Worm (Caenorhabditis elegans) whole organism, L1 larva: Measurements from ENCODE around the gene K01D12.8.

Experiments
- C04F5.9 ChIP-seq: sonication (generic microtip); optimal IDR thresholded peaks from 2 replicates; lab custom pipeline; 2016; ENCODE audit warnings: missing genetic modification characterization, missing compliant biosample characterization
- F16B12.6 ChIP-seq: fragments of 150-350 bp; optimal IDR thresholded peaks from 2 replicates; lab custom pipeline; 2014; ENCODE audit warnings: missing biosample characterization, missing genetic modification characterization
- Y116A8C.19 ChIP-seq: sonication (generic microtip); optimal IDR thresholded peaks from 2 replicates; lab custom pipeline; 2016; ENCODE audit warnings: missing compliant biosample characterization, missing genetic modification characterization, borderline replicate concordance
- alr-1 ChIP-seq: fragments of 200-800 bp; sonication (Bioruptor generic); optimal IDR thresholded peaks from 2 replicates; lab custom pipeline; 2018; ENCODE audit warnings: borderline replicate concordance, mild to moderate bottlenecking, missing genetic modification characterization, missing compliant biosample characterization
- aly-2 ChIP-seq: fragments of 150-350 bp; optimal IDR thresholded peaks from 2 replicates; lab custom pipeline; 2014; ENCODE audit warnings: missing biosample characterization, missing genetic modification characterization
- ama-1 ChIP-seq: fragments of 150-350 bp; optimal IDR thresholded peaks from 2 replicates; lab custom pipeline; 2014
- blmp-1 ChIP-seq: fragments of 150-350 bp; optimal IDR thresholded peaks from 2 replicates; lab custom pipeline; 2014; ENCODE audit warnings: missing biosample characterization, missing genetic modification characterization
- ceh-63 ChIP-seq: fragments of 200-800 bp; sonication (Bioruptor generic); optimal IDR thresholded peaks from 2 replicates; lab custom pipeline; 2018; ENCODE audit warnings: mild to moderate bottlenecking, missing genetic modification characterization, missing compliant biosample characterization
- ceh-8 ChIP-seq: fragments of 200-800 bp; sonication (Bioruptor generic); optimal IDR thresholded peaks from 2 replicates; lab custom pipeline; 2018; ENCODE audit warnings: mild to moderate bottlenecking, missing genetic modification characterization, moderate library complexity, missing compliant biosample characterization
- ceh-88 ChIP-seq: fragments of 200-800 bp; sonication (Bioruptor generic); IDR thresholded peaks from 2 replicates; pipeline ENCODE4 v1.3.6; 2022; ENCODE audit warnings: missing genetic modification characterization, missing compliant biosample characterization
- ces-1 ChIP-seq: fragments of 150-350 bp; optimal IDR thresholded peaks from 2 replicates; lab custom pipeline; 2014; ENCODE audit warnings: missing biosample characterization, missing genetic modification reagents, missing genetic modification characterization
- dsc-1 ChIP-seq: sonication (generic microtip); optimal IDR thresholded peaks from 2 replicates; lab custom pipeline; 2016; ENCODE audit warnings: mild to moderate bottlenecking, missing genetic modification characterization, missing compliant biosample characterization
- efl-1 ChIP-seq, 4 experiments: fragments of 150-350 bp; optimal IDR thresholded peaks in 3 of 4; peaks in 1 of 4; 1 replicate in 1 of 4; 2 replicates in 3 of 4; lab custom pipeline; 2014; ENCODE audit warnings: missing biosample characterization in 2 of 4, missing genetic modification characterization in 2 of 4, missing genetic modification reagents in 2 of 4
- efl-3 ChIP-seq: fragments of 200-800 bp; sonication (Bioruptor generic); optimal IDR thresholded peaks from 2 replicates; lab custom pipeline; 2018; ENCODE audit warnings: mild to moderate bottlenecking, missing genetic modification characterization, missing compliant biosample characterization
- elt-2 ChIP-seq: sonication (generic microtip); optimal IDR thresholded peaks from 2 replicates; lab custom pipeline; 2016; ENCODE audit warnings: missing genetic modification characterization, mild to moderate bottlenecking, inconsistent platforms, missing compliant biosample characterization, missing genetic modification reagents
- ets-5 ChIP-seq: fragments of 200-800 bp; sonication (Bioruptor generic); IDR thresholded peaks from 2 replicates; pipeline ENCODE4 v1.3.6; 2022; ENCODE audit warnings: missing genetic modification characterization, missing compliant biosample characterization
- fkh-10 ChIP-seq: sonication (generic microtip); optimal IDR thresholded peaks from 2 replicates; lab custom pipeline; 2017; ENCODE audit warnings: missing biosample characterization, missing genetic modification reagents, missing genetic modification characterization
- fos-1 ChIP-seq: fragments of 150-350 bp; optimal IDR thresholded peaks from 2 replicates; lab custom pipeline; 2014; ENCODE audit warnings: missing biosample characterization, missing genetic modification characterization
- hlh-4 ChIP-seq: sonication (generic microtip); optimal IDR thresholded peaks from 2 replicates; lab custom pipeline; 2016; ENCODE audit warnings: mild to moderate bottlenecking, missing genetic modification characterization, missing compliant biosample characterization
- irx-1 ChIP-seq: sonication (generic microtip); optimal IDR thresholded peaks from 2 replicates; lab custom pipeline; 2016; ENCODE audit warnings: missing genetic modification characterization, missing compliant biosample characterization
- lin-14 ChIP-seq: fragments of 200-800 bp; sonication (Bioruptor generic); optimal IDR thresholded peaks from 2 replicates; lab custom pipeline; 2018; ENCODE audit warnings: mild to moderate bottlenecking, missing genetic modification characterization, moderate library complexity, missing compliant biosample characterization
- lin-15B ChIP-seq: fragments of 150-350 bp; sonication (generic microtip); optimal IDR thresholded peaks from 3 replicates; lab custom pipeline; 2014; ENCODE audit warnings: missing biosample characterization, missing genetic modification characterization
- lin-35 ChIP-seq, 2 experiments: fragments of 150-350 bp; optimal IDR thresholded peaks; 2 replicates each; lab custom pipeline; 2014; ENCODE audit warnings: missing biosample characterization in 2 of 2, missing genetic modification characterization in 2 of 2, missing genetic modification reagents in 2 of 2
- lin-39 ChIP-seq: fragments of 150-350 bp; optimal IDR thresholded peaks from 2 replicates; lab custom pipeline; 2014; ENCODE audit warnings: missing biosample characterization, missing genetic modification reagents, missing genetic modification characterization
- lir-3 ChIP-seq: sonication (generic microtip); optimal IDR thresholded peaks from 2 replicates; lab custom pipeline; 2016; ENCODE audit warnings: mild to moderate bottlenecking, missing genetic modification characterization, moderate library complexity, missing compliant biosample characterization; ENCODE audit not compliant: poor library complexity
- mab-9 ChIP-seq: fragments of 200-800 bp; sonication (Bioruptor generic); IDR thresholded peaks from 2 replicates; pipeline ENCODE4 v1.3.6; 2022; ENCODE audit warnings: missing genetic modification reagents, missing genetic modification characterization, missing compliant biosample characterization
- mdl-1 ChIP-seq, 2 experiments: fragments of 150-350 bp; optimal IDR thresholded peaks; 2 replicates each; lab custom pipeline; 2014 to 2017; ENCODE audit warnings: missing biosample characterization in 2 of 2, missing genetic modification characterization in 2 of 2, inconsistent platforms in 1 of 2
- mep-1 ChIP-seq: fragments of 150-350 bp; optimal IDR thresholded peaks from 2 replicates; lab custom pipeline; 2014; ENCODE audit warnings: missing biosample characterization, missing genetic modification characterization
- nhr-11 ChIP-seq: fragments of 150-350 bp; optimal IDR thresholded peaks from 2 replicates; lab custom pipeline; 2014; ENCODE audit warnings: missing biosample characterization, missing genetic modification characterization
- nhr-20 ChIP-seq: sonication (generic microtip); optimal IDR thresholded peaks from 2 replicates; lab custom pipeline; 2016; ENCODE audit warnings: mild to moderate bottlenecking, missing genetic modification characterization, missing compliant biosample characterization
- nhr-28 ChIP-seq: fragments of 150-350 bp; optimal IDR thresholded peaks from 2 replicates; lab custom pipeline; 2014; ENCODE audit warnings: missing biosample characterization, missing genetic modification characterization
- nhr-47 ChIP-seq: sonication (generic microtip); optimal IDR thresholded peaks from 2 replicates; lab custom pipeline; 2016; ENCODE audit warnings: mild to moderate bottlenecking, missing genetic modification characterization, moderate library complexity, missing compliant biosample characterization
- nhr-71 ChIP-seq: sonication (generic microtip); optimal IDR thresholded peaks from 2 replicates; lab custom pipeline; 2016; ENCODE audit warnings: mild to moderate bottlenecking, missing genetic modification characterization, moderate library complexity, missing compliant biosample characterization
- nhr-84 ChIP-seq: sonication (generic microtip); optimal IDR thresholded peaks from 2 replicates; lab custom pipeline; 2017; ENCODE audit warnings: missing biosample characterization, missing genetic modification characterization
- pag-3 ChIP-seq: sonication (generic microtip); optimal IDR thresholded peaks from 2 replicates; lab custom pipeline; 2017; ENCODE audit warnings: missing genetic modification characterization, mild to moderate bottlenecking, missing compliant biosample characterization, antibody characterized with exemption, borderline replicate concordance; ENCODE audit not compliant: insufficient read depth
- pax-3 ChIP-seq: fragments of 200-800 bp; sonication (Bioruptor generic); optimal IDR thresholded peaks from 2 replicates; lab custom pipeline; 2018; ENCODE audit warnings: mild to moderate bottlenecking, missing genetic modification characterization, moderate library complexity, missing compliant biosample characterization
- pqm-1 ChIP-seq: sonication (generic microtip); optimal IDR thresholded peaks from 3 replicates; lab custom pipeline; 2017; ENCODE audit warnings: missing biosample characterization, missing genetic modification characterization
- snu-23 ChIP-seq: sonication (generic microtip); optimal IDR thresholded peaks from 2 replicates; lab custom pipeline; 2016; ENCODE audit warnings: missing genetic modification characterization, missing compliant biosample characterization
- sptf-1 ChIP-seq: fragments of 150-350 bp; optimal IDR thresholded peaks from 2 replicates; lab custom pipeline; 2014; ENCODE audit warnings: missing biosample characterization, missing genetic modification characterization
- tbx-2 ChIP-seq: sonication (generic microtip); optimal IDR thresholded peaks from 2 replicates; lab custom pipeline; 2016; ENCODE audit warnings: missing genetic modification characterization, missing compliant biosample characterization
- unc-62 ChIP-seq: fragments of 150-350 bp; optimal IDR thresholded peaks from 2 replicates; lab custom pipeline; 2014; ENCODE audit warnings: missing biosample characterization, missing genetic modification reagents, missing genetic modification characterization
- unc-86 ChIP-seq: sonication (generic microtip); optimal IDR thresholded peaks from 2 replicates; lab custom pipeline; 2016; ENCODE audit warnings: missing genetic modification characterization, missing compliant biosample characterization
- vab-15 ChIP-seq: sonication (generic microtip); optimal IDR thresholded peaks from 2 replicates; lab custom pipeline; 2017; ENCODE audit warnings: missing genotype, mild to moderate bottlenecking, missing genetic modification characterization, missing compliant biosample characterization
- ztf-11 ChIP-seq, 2 experiments: sonication (generic microtip); optimal IDR thresholded peaks; 2 replicates each; lab custom pipeline; 2016 to 2017; ENCODE audit warnings: missing genetic modification characterization in 2 of 2, missing biosample characterization in 1 of 2, missing compliant biosample characterization in 1 of 2

The K01D12.8 gene

ce11 chrV:12413651-12414114 lies 11.2 kb downstream of the K01D12.8 start, which contains the start of gene cdr-6:
TSS of gene cdr-6 (minus strand) at chrV:12413701.
- peak in 1 of 2 experiments; percentile 6 for TF ChIP-seq lin-35 (GFP tag; optimal IDR thresholded peaks at IDR 0.05; lab: Kevin White, UChicago)
- no peak for TF ChIP-seq F16B12.6 (tag; lab: Kevin White, UChicago)
- TF ChIP-seq lin-39, result no peak
- peak; percentile 5 for TF ChIP-seq mep-1 (tag; lab: Kevin White, UChicago)
- TF ChIP-seq pax-3, result no peak
- peak; percentile 72 for TF ChIP-seq nhr-20 (tag; lab: Kevin White, UChicago)
- TF ChIP-seq ama-1, result no peak
- no peak for TF ChIP-seq ztf-11 (tag; optimal IDR thresholded peaks at IDR 0.05; lab: Kevin White, UChicago)
- TF ChIP-seq elt-2 (tag; lab: Kevin White, UChicago), result no peak
- no peak for TF ChIP-seq unc-86 (tag; lab: Kevin White, UChicago)
- TF ChIP-seq lin-14, result peak; percentile 42
- TF ChIP-seq nhr-71, result peak; percentile 36
- TF ChIP-seq efl-1 (optimal IDR thresholded peaks at IDR 0.05; lab: Kevin White, UChicago), result peak in 1 of 2 experiments; percentile 13
- no peak for TF ChIP-seq efl-1 (GFP tag; optimal IDR thresholded peaks at IDR 0.05 in 1 of 2; lab: Kevin White, UChicago)
- no peak for TF ChIP-seq mdl-1 (tag; optimal IDR thresholded peaks at IDR 0.05; lab: Kevin White, UChicago)
- no peak for TF ChIP-seq hlh-4
- no peak for TF ChIP-seq tbx-2
- TF ChIP-seq lin-15B (tag; lab: Kevin White, UChicago), result no peak
- peak; percentile 13 for TF ChIP-seq nhr-28 (tag; lab: Kevin White, UChicago)
- no peak for TF ChIP-seq lir-3 (tag; lab: Kevin White, UChicago)

ce11 chrV:12414362-12414761 lies 11.9 kb downstream of the K01D12.8 start:
- TF ChIP-seq C04F5.9 (tag; lab: Kevin White, UChicago) (no peak), ama-1 (no peak), elt-2 (tag; lab: Kevin White, UChicago) (peak; percentile 13), ceh-8 (GFP tag; lab: Kevin White, UChicago) (no peak)

ce11 chrV:12415656-12416055 lies 13.2 kb downstream of the K01D12.8 start, which contains the start of gene cdr-2:
TSS of gene cdr-2 (minus strand) at chrV:12415709.
- TF ChIP-seq nhr-20 (tag; lab: Kevin White, UChicago) (peak; percentile 14), alr-1 (tag; lab: Kevin White, UChicago) (no peak), mab-9 (GFP tag; lab: Robert Waterston, UW) (no peak), nhr-11 (no peak), efl-1 (optimal IDR thresholded peaks at IDR 0.05; lab: Kevin White, UChicago) (no peak), efl-1 (GFP tag; optimal IDR thresholded peaks at IDR 0.05 in 1 of 2; lab: Kevin White, UChicago) (peak in 1 of 2 experiments; percentile 48), ces-1 (GFP tag; lab: Kevin White, UChicago) (no peak), elt-2 (tag; lab: Kevin White, UChicago) (peak; percentile 57)

ce11 chrV:12417277-12417676 lies 14.8 kb downstream of the K01D12.8 start, which contains the start of gene cdr-3:
TSS of gene cdr-3 (minus strand) at chrV:12417377.
- TF ChIP-seq pag-3 (no peak), ama-1 (no peak), Y116A8C.19 (no peak), fos-1 (tag; lab: Kevin White, UChicago) (no peak), fkh-10 (GFP tag; lab: Kevin White, UChicago) (no peak), ets-5 (no peak), tbx-2 (no peak), aly-2 (tag; lab: Kevin White, UChicago) (no peak), snu-23 (GFP tag; lab: Kevin White, UChicago) (no peak), ceh-88 (GFP tag; lab: Robert Waterston, UW) (no peak), nhr-84 (tag; lab: Kevin White, UChicago) (no peak)

- TF ChIP-seq pqm-1 (no peak), vab-15 (tag; lab: Kevin White, UChicago) (no peak), ceh-63 (GFP tag; lab: Kevin White, UChicago) (no peak), mdl-1 (tag; optimal IDR thresholded peaks at IDR 0.05; lab: Kevin White, UChicago) (no peak), nhr-47 (tag; lab: Kevin White, UChicago) (no peak), pag-3 (no peak), Y116A8C.19 (no peak), dsc-1 (tag; lab: Kevin White, UChicago) (no peak), sptf-1 (tag; lab: Kevin White, UChicago) (no peak), efl-3 (no peak), blmp-1 (tag; lab: Kevin White, UChicago) (no peak), unc-62 (no peak), irx-1 (no peak)
Observed at ce11 chrV:12418292-12418691, 15.8 kb downstream of the K01D12.8 start, which contains the start of gene C54D10.3. TSS of gene C54D10.3 (plus strand) at chrV:12418592.
